Fruit fly (Drosophila melanogaster) whole organism: Measurements from ENCODE around the gene CG45413.

Experiments
- CG8478 ChIP-seq: fragments of >200 bp; optimal IDR thresholded peaks from 2 replicates; lab custom pipeline; 2018; ENCODE audit warnings: inconsistent platforms
- Dll ChIP-seq: fragments of >200 bp; optimal IDR thresholded peaks from 2 replicates; lab custom pipeline; 2017
- EcR ChIP-seq, 2 experiments: fragments of >200 bp; optimal IDR thresholded peaks; 2 replicates each; lab custom pipeline; 2017; ENCODE audit warnings: missing biosample characterization in 2 of 2, missing genetic modification characterization in 2 of 2, missing genetic modification reagents in 2 of 2
- pan ChIP-seq: fragments of >200 bp; optimal IDR thresholded peaks from 2 replicates; lab custom pipeline; 2017
- psq ChIP-seq: fragments of >200 bp; optimal IDR thresholded peaks from 2 replicates; lab custom pipeline; 2017
- usp ChIP-seq: fragments of >200 bp; optimal IDR thresholded peaks from 2 replicates; lab custom pipeline; 2017; ENCODE audit warnings: missing biosample characterization, missing genetic modification characterization, mixed read lengths

CG45413 gene

dm6 chr3L:6943948-6944319, 12.2 kb upstream of the CG45413 start:
- TF ChIP-seq CG8478 (no peak), usp (GFP tag; lab: Kevin White, UChicago) (no peak), psq (lab: Kevin White, UChicago) (no peak), EcR (GFP tag; optimal IDR thresholded peaks at IDR 0.05; lab: Kevin White, UChicago) (no peak), pan (lab: Kevin White, UChicago) (no peak), Dll (lab: Kevin White, UChicago) (no peak)

DNA sequence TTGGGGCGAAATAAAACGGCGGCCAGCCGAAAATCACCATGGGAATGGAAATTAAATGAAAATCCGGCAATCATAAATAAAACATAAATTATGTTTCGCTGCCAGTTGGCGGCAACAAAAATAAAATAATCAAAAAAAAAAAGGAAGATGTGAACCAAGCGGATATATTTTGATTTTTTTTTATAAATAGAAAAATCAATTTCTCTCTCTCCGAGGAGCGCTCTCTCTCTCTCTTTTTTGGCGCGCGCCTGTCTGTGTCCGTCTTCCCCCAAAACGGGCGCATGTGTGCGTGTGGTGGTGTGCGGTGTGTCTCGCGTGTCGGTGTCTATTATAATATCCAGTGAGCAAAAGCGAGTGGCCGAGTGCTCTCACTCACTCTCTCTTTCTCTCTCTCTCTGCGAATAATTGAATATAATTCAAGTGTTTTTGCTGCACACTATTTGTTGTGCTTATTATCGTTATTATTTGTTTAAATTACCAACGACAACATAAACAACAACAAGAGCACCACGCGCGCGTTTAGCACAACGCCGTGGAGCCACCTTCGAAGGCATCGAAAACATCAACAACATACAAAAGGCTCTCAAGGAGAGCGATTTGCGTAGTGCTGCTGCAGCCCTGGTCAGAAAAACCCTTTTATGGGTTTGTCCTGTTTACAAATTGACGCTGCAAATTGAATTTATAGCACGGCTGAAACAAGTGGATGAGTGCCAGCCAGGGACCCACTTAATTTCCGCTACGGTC, 11.6 kb upstream of the CG45413 start:
- no peak for TF ChIP-seq psq (lab: Kevin White, UChicago)
- TF ChIP-seq usp (GFP tag; lab: Kevin White, UChicago), result no peak
- TF ChIP-seq Dll (lab: Kevin White, UChicago), result peak; percentile 80

DNA sequence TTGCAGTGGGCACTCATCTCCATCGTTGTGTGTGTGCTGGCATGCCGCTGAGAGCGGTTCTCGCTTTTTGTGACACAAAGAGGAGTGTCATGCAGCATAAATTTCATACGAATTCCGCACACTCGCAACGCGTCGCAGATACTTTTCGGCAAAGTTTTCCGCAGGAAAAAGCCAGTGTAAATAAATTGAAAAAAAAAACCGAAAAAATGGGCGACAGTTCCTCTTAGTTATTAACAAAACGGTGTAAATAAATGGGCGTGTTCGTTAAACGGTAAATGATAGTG, 11.0 kb upstream of the CG45413 start, which contains the start of gene tow:
Gene tow, plus strand, starts transcription at position 26 of the 284 bp plus-strand sequence.
- TF ChIP-seq CG8478 (no peak), Dll (lab: Kevin White, UChicago) (no peak), pan (lab: Kevin White, UChicago) (no peak), psq (lab: Kevin White, UChicago) (no peak), usp (GFP tag; lab: Kevin White, UChicago) (no peak), EcR (GFP tag; optimal IDR thresholded peaks at IDR 0.05; lab: Kevin White, UChicago) (no peak)

DNA sequence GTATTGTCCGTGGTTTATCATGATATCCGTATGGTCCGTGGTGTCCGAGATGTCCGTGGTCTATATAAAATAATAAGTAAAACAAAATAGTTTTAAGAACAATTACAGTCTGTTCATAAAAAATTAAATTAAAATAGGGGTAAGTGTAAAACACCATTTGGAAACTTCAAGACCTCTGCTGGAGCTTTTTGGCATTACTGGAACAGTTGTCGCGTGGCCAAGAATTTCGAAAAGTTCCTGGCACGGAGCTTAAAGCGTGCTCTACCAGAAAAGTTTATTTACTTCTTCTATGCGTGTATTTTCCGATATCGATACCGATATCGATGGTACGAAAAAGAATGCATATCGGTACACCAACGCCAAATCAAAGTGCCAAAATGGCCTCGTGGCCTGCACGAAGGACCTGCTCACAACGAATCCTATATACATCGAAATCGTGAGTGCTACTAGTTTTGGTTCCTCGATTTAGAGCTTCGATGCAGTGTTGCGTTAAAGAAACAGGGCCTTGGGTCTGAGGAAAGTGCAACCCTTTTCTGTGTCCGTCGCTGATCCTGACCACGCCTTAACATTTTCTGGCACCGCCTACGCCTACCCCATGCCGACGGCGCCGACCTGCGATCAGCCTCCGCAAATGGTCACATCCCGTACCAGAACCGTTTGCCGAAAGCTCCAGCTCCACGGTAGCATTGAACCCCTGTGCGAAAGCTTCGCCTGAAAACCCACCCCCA, 10.5 kb upstream of the CG45413 start:
- TF ChIP-seq Dll (lab: Kevin White, UChicago) (no peak), CG8478 (no peak), psq (lab: Kevin White, UChicago) (no peak), usp (GFP tag; lab: Kevin White, UChicago) (no peak), pan (lab: Kevin White, UChicago) (no peak), EcR (GFP tag; optimal IDR thresholded peaks at IDR 0.05; lab: Kevin White, UChicago) (no peak)

dm6 chr3L:6934799-6935318, 3.1 kb upstream of the CG45413 start:
- TF ChIP-seq pan (lab: Kevin White, UChicago), result no peak
- TF ChIP-seq Dll (lab: Kevin White, UChicago), result no peak
- no peak for TF ChIP-seq EcR (GFP tag; optimal IDR thresholded peaks at IDR 0.05; lab: Kevin White, UChicago)
- TF ChIP-seq psq (lab: Kevin White, UChicago), result no peak
- no peak for TF ChIP-seq usp (GFP tag; lab: Kevin White, UChicago)
- no peak for TF ChIP-seq CG8478

dm6 chr3L:6932626-6933025, 876 bp upstream of the CG45413 start, which contains the start of gene CG14820:
Gene CG14820, plus strand, starts transcription at chr3L:6932926.
- TF ChIP-seq usp (GFP tag; lab: Kevin White, UChicago) (no peak), EcR (GFP tag; optimal IDR thresholded peaks at IDR 0.05; lab: Kevin White, UChicago) (no peak), psq (lab: Kevin White, UChicago) (no peak), Dll (lab: Kevin White, UChicago) (no peak), pan (lab: Kevin White, UChicago) (no peak), CG8478 (no peak)

DNA sequence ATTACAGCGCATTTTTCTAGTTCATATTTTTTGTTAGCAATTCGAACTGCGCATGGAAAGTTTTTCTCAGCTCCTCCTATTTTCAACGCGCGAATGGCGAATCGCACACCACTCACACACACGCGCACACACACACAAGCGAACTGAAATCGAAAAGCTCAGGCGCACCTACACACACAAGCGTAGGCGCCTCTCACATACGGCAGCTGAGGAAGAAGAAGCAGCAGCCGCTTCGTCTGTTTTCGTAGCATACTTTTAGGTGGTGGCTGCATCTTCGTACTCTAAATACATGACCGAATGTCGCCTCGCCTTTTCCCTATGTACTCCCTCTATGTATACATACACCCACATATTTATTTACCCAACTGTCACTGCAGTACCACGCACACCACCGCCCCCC, 5.9 kb downstream of the CG45413 start:
- TF ChIP-seq psq (lab: Kevin White, UChicago), result no peak
- no peak for TF ChIP-seq EcR (GFP tag; optimal IDR thresholded peaks at IDR 0.05; lab: Kevin White, UChicago)
- no peak for TF ChIP-seq pan (lab: Kevin White, UChicago)
- no peak for TF ChIP-seq CG8478
- no peak for TF ChIP-seq usp (GFP tag; lab: Kevin White, UChicago)

DNA sequence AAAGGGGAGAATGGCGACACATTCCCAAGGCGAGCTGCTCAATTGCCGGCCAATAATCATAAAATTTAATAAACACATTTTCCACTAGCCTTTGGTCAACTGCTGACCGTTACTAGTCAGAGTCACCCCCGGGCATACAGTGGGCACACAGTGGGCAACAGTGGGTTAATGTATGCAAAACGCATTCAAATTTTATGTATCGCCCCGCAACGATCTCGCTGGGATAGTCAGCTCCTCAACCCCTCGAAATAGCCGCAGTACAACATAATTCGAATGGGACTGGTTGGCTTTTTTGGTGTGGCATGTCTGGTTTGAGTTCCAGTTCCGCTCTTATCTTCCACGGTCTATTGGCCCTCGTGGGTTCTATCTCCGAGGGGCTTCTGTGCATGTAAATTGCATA, 12.5 kb downstream of the CG45413 start:
- no peak for TF ChIP-seq psq (lab: Kevin White, UChicago)
- no peak for TF ChIP-seq Dll (lab: Kevin White, UChicago)
- no peak for TF ChIP-seq usp (GFP tag; lab: Kevin White, UChicago)
- no peak for TF ChIP-seq pan (lab: Kevin White, UChicago)
- TF ChIP-seq CG8478, result no peak
- no peak for TF ChIP-seq EcR (GFP tag; optimal IDR thresholded peaks at IDR 0.05; lab: Kevin White, UChicago)

DNA sequence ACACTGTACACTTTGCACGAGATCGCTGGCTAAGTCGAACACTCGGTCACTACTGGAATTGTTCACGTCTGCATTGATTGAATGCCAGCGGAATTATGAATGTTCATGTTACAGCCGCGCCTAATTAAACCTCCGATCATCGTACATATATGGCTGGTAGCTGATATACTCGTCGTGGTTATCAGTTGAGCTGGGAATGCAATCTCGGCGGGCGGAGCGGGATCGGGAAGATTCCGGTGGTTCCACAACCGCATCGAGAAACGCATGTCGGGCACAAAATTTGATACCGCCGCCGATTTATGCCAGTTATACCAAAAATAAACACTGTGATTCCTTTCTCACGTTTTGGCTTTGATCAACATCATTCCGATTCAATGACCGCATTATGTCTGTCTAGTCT, 17.0 kb downstream of the CG45413 start, which contains the start of gene Prat2:
Gene Prat2, minus strand, starts transcription at position 101 of the 400 bp plus-strand sequence.
- TF ChIP-seq pan (lab: Kevin White, UChicago) (no peak), psq (lab: Kevin White, UChicago) (no peak), CG8478 (no peak), usp (GFP tag; lab: Kevin White, UChicago) (no peak), EcR (GFP tag; optimal IDR thresholded peaks at IDR 0.05; lab: Kevin White, UChicago) (no peak), Dll (lab: Kevin White, UChicago) (no peak)

dm6 chr3L:6913823-6914222, 17.9 kb downstream of the CG45413 start:
- TF ChIP-seq CG8478 (no peak), EcR (GFP tag; optimal IDR thresholded peaks at IDR 0.05; lab: Kevin White, UChicago) (no peak), usp (GFP tag; lab: Kevin White, UChicago) (no peak), pan (lab: Kevin White, UChicago) (no peak), Dll (lab: Kevin White, UChicago) (no peak), psq (lab: Kevin White, UChicago) (no peak)

dm6 chr3L:6911219-6911618, 20.5 kb downstream of the CG45413 start:
- TF ChIP-seq Dll (lab: Kevin White, UChicago), result no peak
- TF ChIP-seq pan (lab: Kevin White, UChicago), result no peak
- TF ChIP-seq EcR (GFP tag; optimal IDR thresholded peaks at IDR 0.05; lab: Kevin White, UChicago), result no peak
- no peak for TF ChIP-seq usp (GFP tag; lab: Kevin White, UChicago)
- no peak for TF ChIP-seq CG8478
- no peak for TF ChIP-seq psq (lab: Kevin White, UChicago)
